Fruit fly (Drosophila melanogaster) whole organism, wandering third instar larva: ENCODE results near the gene CG14115.
A peak's percentile ranks its signal among the peaks of the same experiment; 100 is the strongest.

ENCODE experiments used
- Abd-B ChIP-seq: fragments of >200 bp; optimal IDR thresholded peaks from 2 replicates; lab custom pipeline; 2017; ENCODE audit warnings: missing biosample characterization, missing genetic modification characterization
- CG32264 ChIP-seq: fragments of 200-800 bp; sonication (Bioruptor generic); optimal IDR thresholded peaks from 2 replicates; lab custom pipeline; 2016; ENCODE audit warnings: missing biosample characterization, missing genetic modification characterization
- CG9705 ChIP-seq: fragments of 200-800 bp; sonication (Bioruptor generic); optimal IDR thresholded peaks from 2 replicates; lab custom pipeline; 2018; ENCODE audit warnings: missing biosample characterization, mild to moderate bottlenecking, missing genetic modification characterization
- CrebA ChIP-seq: fragments of 200-800 bp; sonication (Bioruptor generic); optimal IDR thresholded peaks from 2 replicates; lab custom pipeline; 2016; ENCODE audit warnings: missing biosample characterization, mild to moderate bottlenecking, missing genetic modification characterization, borderline replicate concordance
- Dfd ChIP-seq: fragments of >200 bp; optimal IDR thresholded peaks from 2 replicates; lab custom pipeline; 2017; ENCODE audit warnings: missing biosample characterization, missing genetic modification characterization
- Dif ChIP-seq: fragments of 200-275, 200-300 bp; sonication (Bioruptor generic); optimal IDR thresholded peaks from 2 replicates; lab custom pipeline; 2018; ENCODE audit warnings: missing biosample characterization, missing genetic modification characterization; ENCODE audit not compliant: partially characterized antibody
- GATAd ChIP-seq: sonication (Bioruptor generic); optimal IDR thresholded peaks from 2 replicates; lab custom pipeline; 2016; ENCODE audit warnings: missing biosample characterization, missing genetic modification characterization
- HLH106 ChIP-seq: fragments of 200-800 bp; optimal IDR thresholded peaks from 3 replicates; lab custom pipeline; 2019; ENCODE audit warnings: missing biosample characterization, mild to moderate bottlenecking, missing genetic modification characterization, moderate library complexity
- Hr78 ChIP-seq: fragments of >200 bp; optimal IDR thresholded peaks from 2 replicates; lab custom pipeline; 2017; ENCODE audit warnings: missing biosample characterization, missing genetic modification characterization
- Hr83 ChIP-seq: fragments of 200-300 bp; sonication (Bioruptor generic); optimal IDR thresholded peaks from 2 replicates; lab custom pipeline; 2016; ENCODE audit warnings: missing biosample characterization, mild to moderate bottlenecking, missing genetic modification characterization, moderate library complexity; ENCODE audit not compliant: poor library complexity, severe bottlenecking
- Jra ChIP-seq: sonication (Bioruptor generic); optimal IDR thresholded peaks from 2 replicates; lab custom pipeline; 2016; ENCODE audit warnings: missing biosample characterization, missing genetic modification characterization
- Mio ChIP-seq: sonication (Bioruptor generic); optimal IDR thresholded peaks from 2 replicates; lab custom pipeline; 2016; ENCODE audit warnings: missing biosample characterization, missing genetic modification characterization
- Myc ChIP-seq: fragments of >200 bp; optimal IDR thresholded peaks from 2 replicates; lab custom pipeline; 2017
- N ChIP-seq: fragments of >200 bp; optimal IDR thresholded peaks from 2 replicates; lab custom pipeline; 2018; ENCODE audit warnings: missing biosample characterization, missing external identifiers, missing genetic modification characterization
- OdsH ChIP-seq: fragments of 200-800 bp; sonication (Bioruptor generic); optimal IDR thresholded peaks from 2 replicates; lab custom pipeline; 2016; ENCODE audit warnings: missing biosample characterization, mild to moderate bottlenecking, missing genetic modification characterization
- Sp1 ChIP-seq: fragments of 200-800 bp; sonication (Bioruptor generic); optimal IDR thresholded peaks from 3 replicates; lab custom pipeline; 2019; ENCODE audit warnings: missing biosample characterization, mild to moderate bottlenecking, missing genetic modification characterization, moderate library complexity
- br ChIP-seq: fragments of 200-800 bp; sonication (Bioruptor generic); optimal IDR thresholded peaks from 2 replicates; lab custom pipeline; 2016; ENCODE audit warnings: missing biosample characterization, missing genetic modification characterization
- brk ChIP-seq: fragments of 200-800 bp; sonication (Bioruptor generic); optimal IDR thresholded peaks from 2 replicates; lab custom pipeline; 2016; ENCODE audit warnings: missing biosample characterization, mild to moderate bottlenecking, missing genetic modification characterization
- dl ChIP-seq, 2 experiments: fragments of 175-275, 200-275 bp in 1 of 2; fragments of 200-275 bp in 1 of 2; sonication (Bioruptor generic); optimal IDR thresholded peaks; lab custom pipeline; 2018; ENCODE audit warnings: mild to moderate bottlenecking in 2 of 2, missing biosample characterization in 2 of 2, missing genetic modification characterization in 2 of 2, moderate library complexity in 2 of 2; ENCODE audit not compliant: partially characterized antibody in 2 of 2, insufficient read depth in 1 of 2
- dmrt93B ChIP-seq: fragments of 200-800 bp; sonication (Bioruptor generic); optimal IDR thresholded peaks from 2 replicates; lab custom pipeline; 2018; ENCODE audit warnings: missing biosample characterization, mild to moderate bottlenecking, missing genetic modification characterization
- dsf ChIP-seq: sonication (Bioruptor generic); optimal IDR thresholded peaks from 2 replicates; lab custom pipeline; 2016; ENCODE audit warnings: missing biosample characterization, missing genetic modification characterization, borderline replicate concordance
- foxo ChIP-seq, 2 experiments: fragments of 200-800 bp; sonication (Bioruptor generic); optimal IDR thresholded peaks; 2 replicates in 1 of 2; 3 replicates in 1 of 2; lab custom pipeline; 2016 to 2017; ENCODE audit warnings: missing biosample characterization in 2 of 2, missing genetic modification characterization in 2 of 2
- h ChIP-seq: fragments of 200-800 bp; sonication (Bioruptor generic); optimal IDR thresholded peaks from 3 replicates; lab custom pipeline; 2016; ENCODE audit warnings: missing biosample characterization, mild to moderate bottlenecking, missing genetic modification characterization
- jim ChIP-seq: fragments of 175-275, 200-325 bp; sonication (Bioruptor generic); optimal IDR thresholded peaks from 2 replicates; lab custom pipeline; 2016; ENCODE audit warnings: missing biosample characterization, mild to moderate bottlenecking, missing genetic modification characterization
- lola ChIP-seq: fragments of >200 bp; optimal IDR thresholded peaks from 2 replicates; lab custom pipeline; 2017; ENCODE audit warnings: missing biosample characterization, missing genetic modification characterization
- pan ChIP-seq: fragments of >200 bp; optimal IDR thresholded peaks from 2 replicates; lab custom pipeline; 2017
- psq ChIP-seq: fragments of 200-800 bp; sonication (Bioruptor generic); optimal IDR thresholded peaks from 3 replicates; lab custom pipeline; 2017; ENCODE audit warnings: missing biosample characterization, mild to moderate bottlenecking, missing genetic modification characterization, moderate library complexity
- sage ChIP-seq: fragments of 200-800 bp; sonication (Bioruptor generic); optimal IDR thresholded peaks from 2 replicates; lab custom pipeline; 2016; ENCODE audit warnings: missing biosample characterization, mild to moderate bottlenecking, missing genetic modification characterization
- sv ChIP-seq: fragments of 200-800 bp; sonication (Bioruptor generic); optimal IDR thresholded peaks from 3 replicates; lab custom pipeline; 2016; ENCODE audit warnings: missing biosample characterization, missing genetic modification characterization
- tai ChIP-seq: sonication (Bioruptor generic); optimal IDR thresholded peaks from 2 replicates; lab custom pipeline; 2016; ENCODE audit warnings: missing biosample characterization, missing genetic modification characterization
- woc ChIP-seq: sonication (Bioruptor generic); optimal IDR thresholded peaks from 2 replicates; lab custom pipeline; 2016; ENCODE audit warnings: missing biosample characterization, mild to moderate bottlenecking, missing genetic modification characterization

CG14115 gene

dm6 chr3L:13081284-13081937 is 20.2 kb upstream of the CG14115 start:
- TF ChIP-seq Hr78 (GFP tag; lab: Kevin White, UChicago) = no peak
- no peak for TF ChIP-seq h
- no peak for TF ChIP-seq sage (GFP tag; lab: Kevin White, UChicago)
- no peak for TF ChIP-seq dsf
- no peak for TF ChIP-seq HLH106 (tag; lab: Kevin White, UChicago)
- TF ChIP-seq Hr83 (GFP tag; lab: Kevin White, UChicago) = no peak
- TF ChIP-seq tai (GFP tag; lab: Kevin White, UChicago) = no peak

DNA sequence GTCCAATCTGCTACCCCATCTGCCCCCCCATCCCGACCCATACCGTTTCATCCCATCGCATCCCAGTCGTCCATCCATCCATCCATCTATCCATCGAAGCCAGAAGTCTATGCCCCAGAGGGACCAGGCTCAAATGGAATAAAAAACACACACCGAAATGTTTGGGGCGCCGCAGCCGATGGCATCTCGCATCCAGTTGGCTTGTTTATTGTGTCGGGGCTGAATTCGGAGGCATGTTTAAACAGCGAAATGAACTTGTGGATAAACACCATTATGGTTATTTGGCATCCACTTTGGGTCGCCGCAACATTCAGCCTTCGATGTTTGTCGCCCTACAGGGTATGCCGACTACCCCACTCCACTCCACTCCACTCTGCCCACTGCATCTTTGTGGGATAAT is 19.2 kb upstream of the CG14115 start:
- no peak for TF ChIP-seq dmrt93B (GFP tag; lab: Kevin White, UChicago)
- no peak for TF ChIP-seq CrebA (GFP tag; lab: Kevin White, UChicago)
- TF ChIP-seq Hr83 (GFP tag; lab: Kevin White, UChicago) = no peak
- TF ChIP-seq, all 38 proteins: peak for 0

DNA sequence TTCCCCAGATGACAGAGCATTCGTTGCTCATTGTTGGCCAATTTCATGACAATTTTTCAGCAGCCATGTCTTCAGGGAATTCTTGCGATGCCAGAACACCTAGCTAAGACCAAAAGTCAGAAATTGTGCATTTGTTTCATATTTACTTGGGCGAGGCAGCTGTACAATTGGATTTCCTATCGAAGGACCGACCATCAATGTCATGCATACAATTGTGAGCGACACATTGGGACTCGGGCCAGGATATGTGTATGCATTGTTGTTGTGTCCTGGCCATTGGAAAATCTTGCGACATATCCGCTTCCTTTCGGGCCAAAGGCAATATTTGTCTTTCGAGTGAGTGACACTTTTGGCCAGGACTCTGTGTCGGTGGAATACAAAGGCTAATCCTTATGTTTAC is 16.1 kb upstream of the CG14115 start:
- no peak for TF ChIP-seq CG32264 (GFP tag; lab: Kevin White, UChicago)
- no peak for TF ChIP-seq br (GFP tag; lab: Kevin White, UChicago)
- TF ChIP-seq dl (GFP tag; optimal IDR thresholded peaks at IDR 0.05; lab: Kevin White, UChicago; ENCODE audit: insufficient read depth in 1 of 2, partially characterized antibody in 2 of 2) = no peak
- no peak for TF ChIP-seq dmrt93B (GFP tag; lab: Kevin White, UChicago)
- TF ChIP-seq GATAd (GFP tag; lab: Kevin White, UChicago) = no peak
- TF ChIP-seq CG9705 (GFP tag; lab: Kevin White, UChicago) = no peak
- no peak for TF ChIP-seq sage (GFP tag; lab: Kevin White, UChicago)
- no peak for TF ChIP-seq pan (lab: Kevin White, UChicago)
- no peak for TF ChIP-seq tai (GFP tag; lab: Kevin White, UChicago)
- no peak for TF ChIP-seq OdsH (GFP tag; lab: Kevin White, UChicago)
- TF ChIP-seq Jra (GFP tag; lab: Kevin White, UChicago) = no peak
- TF ChIP-seq jim (GFP tag; lab: Kevin White, UChicago) = no peak
- no peak for TF ChIP-seq Abd-B (GFP tag; lab: Kevin White, UChicago)
- no peak for TF ChIP-seq CrebA (GFP tag; lab: Kevin White, UChicago)
- no peak for TF ChIP-seq woc (GFP tag; lab: Kevin White, UChicago)
- no peak for TF ChIP-seq Dfd (GFP tag; lab: Kevin White, UChicago)
- TF ChIP-seq psq = no peak

DNA sequence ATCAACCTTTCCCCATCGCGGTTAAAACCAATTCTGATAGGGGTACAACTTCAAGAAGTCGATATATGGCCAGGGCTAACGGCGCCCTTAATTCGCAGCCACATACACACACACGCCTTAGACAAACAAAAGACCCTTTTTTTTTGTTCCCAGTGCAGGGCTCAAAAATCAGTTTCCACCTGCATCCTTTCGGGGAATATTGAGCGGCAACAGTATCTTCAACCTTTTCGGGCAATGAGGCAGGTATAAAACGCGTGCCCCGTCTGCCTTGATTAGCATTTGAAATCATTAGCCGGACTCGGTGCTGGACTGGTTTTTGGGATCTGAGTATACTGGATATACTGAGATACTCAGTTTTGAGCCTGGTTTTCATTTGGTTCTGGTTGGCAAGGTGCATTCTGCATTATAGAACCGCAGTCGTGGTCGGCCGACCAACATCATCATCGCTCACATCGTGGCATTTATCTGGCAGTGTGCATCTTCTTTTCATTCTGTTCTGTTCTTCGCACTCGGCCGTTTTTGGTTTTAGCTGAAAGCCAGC is 12.9 kb upstream of the CG14115 start:
- no peak for TF ChIP-seq Hr83 (GFP tag; lab: Kevin White, UChicago)
- TF ChIP-seq CG32264 (GFP tag; lab: Kevin White, UChicago) = no peak
- peak; percentile 44 for TF ChIP-seq psq
- peak; percentile 9 for TF ChIP-seq CrebA (GFP tag; lab: Kevin White, UChicago)

DNA sequence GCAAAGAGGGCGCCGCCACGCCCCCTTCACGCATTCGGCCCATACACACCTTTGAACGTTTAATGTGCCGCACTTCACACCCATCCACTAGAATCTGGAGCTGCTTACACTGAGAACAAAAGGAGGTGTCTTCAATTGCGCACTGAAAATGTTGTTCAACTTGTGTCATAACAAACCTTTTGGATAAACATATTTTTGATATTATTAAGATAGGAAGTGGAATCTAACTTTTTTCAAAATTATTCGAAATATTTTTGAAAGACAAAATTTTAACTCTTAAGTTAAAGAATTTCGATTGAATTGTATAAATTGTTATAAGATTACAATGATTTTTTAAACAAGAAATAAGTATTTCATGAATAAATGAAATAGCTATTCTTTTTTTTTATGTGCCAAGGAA is 7.1 kb upstream of the CG14115 start:
- TF ChIP-seq h = no peak
- no peak for TF ChIP-seq sv
- no peak for TF ChIP-seq Dfd (GFP tag; lab: Kevin White, UChicago)
- TF ChIP-seq Mio (GFP tag; lab: Kevin White, UChicago) = no peak
- no peak for TF ChIP-seq CrebA (GFP tag; lab: Kevin White, UChicago)
- no peak for TF ChIP-seq psq

dm6 chr3L:13066220-13066619 is 5.0 kb upstream of the CG14115 start:
- TF ChIP-seq Sp1 (GFP tag; lab: Kevin White, UChicago) = no peak
- no peak for TF ChIP-seq woc (GFP tag; lab: Kevin White, UChicago)
- TF ChIP-seq brk (GFP tag; lab: Kevin White, UChicago) = no peak
- TF ChIP-seq HLH106 (tag; lab: Kevin White, UChicago) = no peak
- TF ChIP-seq jim (GFP tag; lab: Kevin White, UChicago) = no peak
- TF ChIP-seq tai (GFP tag; lab: Kevin White, UChicago) = no peak
- TF ChIP-seq CrebA (GFP tag; lab: Kevin White, UChicago) = no peak
- TF ChIP-seq OdsH (GFP tag; lab: Kevin White, UChicago) = no peak
- TF ChIP-seq dl (GFP tag; optimal IDR thresholded peaks at IDR 0.05; lab: Kevin White, UChicago; ENCODE audit: insufficient read depth in 1 of 2, partially characterized antibody in 2 of 2) = no peak
- TF ChIP-seq dsf = no peak
- TF ChIP-seq N = no peak
- TF ChIP-seq foxo (GFP tag; optimal IDR thresholded peaks at IDR 0.05; lab: Kevin White, UChicago) = no peak
- TF ChIP-seq Dif (GFP tag; lab: Kevin White, UChicago) = no peak
- no peak for TF ChIP-seq Abd-B (GFP tag; lab: Kevin White, UChicago)
- no peak for TF ChIP-seq lola (GFP tag; lab: Kevin White, UChicago)
- no peak for TF ChIP-seq Myc
- no peak for TF ChIP-seq Jra (GFP tag; lab: Kevin White, UChicago)
